Fruit fly (Drosophila melanogaster): ENCODE data around the gene CG16762.

CG16762 gene

dm6 chr3L:2467424-2467838, 8.0 kb downstream of the CG16762 start (continued):
- TF ChIP-seq kni (GFP tag; optimal IDR thresholded peaks at IDR 0.05) (no peak), Xbp1 (GFP tag; optimal IDR thresholded peaks at IDR 0.05) (peak; percentile 69), lola (GFP tag; optimal IDR thresholded peaks at IDR 0.05) (peak in 1 of 3 experiments; percentile 73), chinmo (GFP tag; IDR thresholded peaks at IDR 0.05; ENCODE audit: partially characterized antibody) (0 out of 4 replicates have a peak, but pooled peaks have one; percentile 25), CG2712 (tag; optimal IDR thresholded peaks at IDR 0.05) (peak; percentile 89), Dip3 (GFP tag; optimal IDR thresholded peaks at IDR 0.05) (peak; percentile 4), BtbVII (GFP tag; optimal IDR thresholded peaks at IDR 0.05) (peak; percentile 18), D19A (tag; optimal IDR thresholded peaks at IDR 0.05) (peak; percentile 79), jigr1 (GFP tag; IDR thresholded peaks at IDR 0.05) (0 out of 3 replicates have a peak, but pooled peaks have one; percentile 55), ap (GFP tag; IDR thresholded peaks at IDR 0.05) (peak; percentile 38; the same call in 1 of the 2 replicates), Lpt (GFP tag; optimal IDR thresholded peaks at IDR 0.05) (no peak), Med (GFP tag) (peak; percentile 91), CG31224 (GFP tag; IDR thresholded peaks at IDR 0.05) (peak; percentile 52; the same call in 1 of the 2 replicates), CG11723 (GFP tag; optimal IDR thresholded peaks at IDR 0.05) (peak; percentile 41), Dref (GFP tag; IDR thresholded peaks at IDR 0.05) (no peak), CTCF (GFP tag; optimal IDR thresholded peaks at IDR 0.05) (no peak), Dad (GFP tag; optimal IDR thresholded peaks at IDR 0.05) (peak; percentile 35), CG17829 (tag; optimal IDR thresholded peaks at IDR 0.05) (peak; percentile 89), mld (GFP tag; IDR thresholded peaks at IDR 0.05; ENCODE audit: partially characterized antibody) (no peak), CG10321 (GFP tag; IDR thresholded peaks at IDR 0.05) (0 out of 2 replicates have a peak, but pooled peaks have one; percentile 32), zen2 (GFP tag; IDR thresholded peaks at IDR 0.05; ENCODE audit: partially characterized antibody) (no peak), esg (GFP tag; conservative IDR thresholded peaks at IDR 0.05) (peak; percentile 45), CG9817 (tag; optimal IDR thresholded peaks at IDR 0.05) (peak; percentile 36), knrl (GFP tag; IDR thresholded peaks at IDR 0.05; ENCODE audit: partially characterized antibody) (no peak), Spps (tag; optimal IDR thresholded peaks at IDR 0.05) (peak; percentile 67), CG7556 (GFP tag; optimal IDR thresholded peaks at IDR 0.05) (peak; percentile 60), Ets97D (GFP tag; optimal IDR thresholded peaks at IDR 0.05) (no peak), CG9932 (GFP tag; IDR thresholded peaks at IDR 0.05) (no peak), Side (GFP tag; optimal IDR thresholded peaks at IDR 0.05) (peak; percentile 48), so (GFP tag; IDR thresholded peaks at IDR 0.05) (peak; percentile 78; the same call in 2 of the 3 replicates), B-H2 (GFP tag; optimal IDR thresholded peaks at IDR 0.05) (no peak), pho (GFP tag; optimal IDR thresholded peaks at IDR 0.05) (peak; percentile 41), CG10209 (GFP tag; optimal IDR thresholded peaks at IDR 0.05) (peak; percentile 55), MESR4 (GFP tag; optimal IDR thresholded peaks at IDR 0.05) (no peak), CG17802 (tag; optimal IDR thresholded peaks at IDR 0.05) (peak; percentile 34), NK7.1 (GFP tag; optimal IDR thresholded peaks at IDR 0.05) (peak; percentile 44), Eip74EF (GFP tag; optimal IDR thresholded peaks at IDR 0.05) (peak in 1 of 2 experiments; percentile 59), C15 (GFP tag; IDR thresholded peaks at IDR 0.05) (no peak), Nf-YA (GFP tag; IDR thresholded peaks at IDR 0.05) (peak; percentile 57), Six4 (GFP tag; optimal IDR thresholded peaks at IDR 0.05) (peak; percentile 73), Abd-B (GFP tag; optimal IDR thresholded peaks at IDR 0.05) (peak; percentile 24), CG8478 (optimal IDR thresholded peaks at IDR 0.05) (no peak), pzg (GFP tag; optimal IDR thresholded peaks at IDR 0.05) (no peak), Sin3A (optimal IDR thresholded peaks at IDR 0.05) (no peak), grn (GFP tag; optimal IDR thresholded peaks at IDR 0.05) (no peak), CG13424 (tag; optimal IDR thresholded peaks at IDR 0.05) (peak; percentile 79), H15 (GFP tag; IDR thresholded peaks at IDR 0.05) (peak; percentile 51; the same call in 1 of the 3 replicates), CG17361 (GFP tag; IDR thresholded peaks at IDR 0.05) (peak; percentile 89), Tbp (GFP tag; optimal IDR thresholded peaks at IDR 0.05) (no peak), CG30020 (tag; optimal IDR thresholded peaks at IDR 0.05) (peak; percentile 12), CG2875 (GFP tag; optimal IDR thresholded peaks at IDR 0.05) (peak; percentile 21)
